Worm (Caenorhabditis elegans) whole organism, dauer: ENCODE measurements around the gene C06A12.19.

Experiments
- unc-62 ChIP-seq: sonication (generic microtip); optimal IDR thresholded peaks from 2 replicates; lab custom pipeline; 2017; ENCODE audit warnings: missing biosample characterization, missing genetic modification reagents, missing genetic modification characterization

C06A12.19 gene

ce11 chrIV:17399455-17399854 is 40.4 kb downstream of the C06A12.19 start, which contains the start of gene T02D1.4:
TSS of gene T02D1.4 (plus strand) at chrIV:17399755.
- no peak for TF ChIP-seq unc-62 (GFP tag; lab: Kevin White, UChicago)

- TF ChIP-seq unc-62 (GFP tag; lab: Kevin White, UChicago): no peak
These were observed 44.0 kb downstream of the C06A12.19 start, which contains the start of gene sru-15 for ce11 chrIV:17395910-17396309. TSS of gene sru-15 (plus strand) at chrIV:17396210.
